Worm (Caenorhabditis elegans) whole organism, early embryonic: ENCODE results near the gene miz-1.

Experiments
- ama-1 ChIP-seq: fragments of 150-350 bp; optimal IDR thresholded peaks from 2 replicates; lab custom pipeline; 2014
- ets-7 ChIP-seq: sonication (generic microtip); optimal IDR thresholded peaks from 2 replicates; lab custom pipeline; 2016; ENCODE audit warnings: missing genotype, missing genetic modification characterization, missing compliant biosample characterization
- hmbx-1 ChIP-seq: sonication (generic microtip); optimal IDR thresholded peaks from 2 replicates; lab custom pipeline; 2016; ENCODE audit warnings: mild to moderate bottlenecking, missing genetic modification characterization, missing compliant biosample characterization
- hnd-1 ChIP-seq: sonication (generic microtip); optimal IDR thresholded peaks from 2 replicates; lab custom pipeline; 2016; ENCODE audit warnings: missing genetic modification characterization, missing compliant biosample characterization
- sea-1 ChIP-seq: fragments of 200-800 bp; sonication (Bioruptor generic); conservative IDR thresholded peaks from 2 replicates; pipeline ENCODE4 v1.3.6; 2022; ENCODE audit warnings: missing genetic modification characterization, missing compliant biosample characterization
- tra-4 ChIP-seq: sonication (generic microtip); optimal IDR thresholded peaks from 2 replicates; lab custom pipeline; 2017; ENCODE audit warnings: missing genetic modification characterization, missing compliant biosample characterization

DNA sequence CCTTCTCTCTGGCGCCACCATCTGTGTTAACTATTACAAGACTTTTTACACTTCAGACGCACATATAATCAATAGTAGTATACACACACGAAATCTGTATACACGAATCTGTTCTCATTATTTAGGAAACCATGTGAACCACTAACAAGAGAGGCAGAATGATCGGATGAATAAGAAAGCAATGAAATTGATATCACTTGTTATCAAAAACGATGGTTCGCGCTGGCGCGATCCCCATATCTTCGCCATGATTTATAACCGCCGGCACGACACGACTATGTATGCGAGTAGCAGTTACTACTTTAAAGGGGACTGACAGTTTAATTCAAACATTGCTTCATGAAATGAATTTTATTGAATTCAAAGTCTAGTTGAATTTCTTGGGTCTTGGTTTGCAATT, 30.9 kb upstream of the miz-1 start:
- TF ChIP-seq sea-1 (GFP tag; lab: Robert Waterston, UW) (no peak), tra-4 (tag; lab: Kevin White, UChicago) (no peak), hnd-1 (tag; lab: Kevin White, UChicago) (no peak), ama-1 (lab: Kevin White, UChicago) (no peak), ets-7 (tag; lab: Kevin White, UChicago) (no peak), hmbx-1 (no peak)
